Worm (Caenorhabditis elegans): ENCODE measurements around the gene sdz-37.
"Not testable (repeated sequence)": the region's sequence is repeated elsewhere in the genome, so short reads cannot be mapped to it uniquely, and the experiment has no call there.

Gene sdz-37

ce11 chrII:10464230-10464920 is at the start of gene sdz-37, which contains the start of gene ZK673.6:
TSS of gene sdz-37 (plus strand) at chrII:10464870.
TSS of gene ZK673.6 (minus strand) at chrII:10464330.
- TF ChIP-seq him-1 (tag; optimal IDR thresholded peaks at IDR 0.05) (no peak), dao-5 (tag; optimal IDR thresholded peaks at IDR 0.05) (no peak), W03F9.2 (tag; optimal IDR thresholded peaks at IDR 0.05) (no peak)

ce11 chrII:10416332-10416863 is 48.3 kb upstream of the sdz-37 start, which contains the start of gene eif-2A:
TSS of gene eif-2A (plus strand) at chrII:10416800.
- TF ChIP-seq dao-5 (tag; optimal IDR thresholded peaks at IDR 0.05) (no peak), W03F9.2 (tag; optimal IDR thresholded peaks at IDR 0.05) (peak; percentile 15)

ce11 chrII:10421941-10422340 is 42.7 kb upstream of the sdz-37 start, which contains the start of gene frpr-21:
TSS of gene frpr-21 (minus strand) at chrII:10422041.
- TF ChIP-seq dao-5 (tag; optimal IDR thresholded peaks at IDR 0.05) = no peak
- TF ChIP-seq W03F9.2 (tag; optimal IDR thresholded peaks at IDR 0.05) = no peak
- TF ChIP-seq him-1 (tag; optimal IDR thresholded peaks at IDR 0.05) = no peak

- TF ChIP-seq W03F9.2 (tag; optimal IDR thresholded peaks at IDR 0.05) = no peak
- TF ChIP-seq him-1 (tag; optimal IDR thresholded peaks at IDR 0.05) = no peak
- TF ChIP-seq dao-5 (tag; optimal IDR thresholded peaks at IDR 0.05) = no peak
Measured at ce11 chrII:10435836-10436235, 28.8 kb upstream of the sdz-37 start, which contains the start of gene cut-4. TSS of gene cut-4 (plus strand) at chrII:10436136.

ce11 chrII:10437840-10438239 is 26.8 kb upstream of the sdz-37 start:
- TF ChIP-seq him-1 (tag; optimal IDR thresholded peaks at IDR 0.05) (no peak), dao-5 (tag; optimal IDR thresholded peaks at IDR 0.05) (no peak), W03F9.2 (tag; optimal IDR thresholded peaks at IDR 0.05) (no peak)

ce11 chrII:10439976-10440375 is 24.7 kb upstream of the sdz-37 start, which contains the start of gene E04D5.4:
TSS of gene E04D5.4 (plus strand) at chrII:10440276.
- TF ChIP-seq W03F9.2 (tag; optimal IDR thresholded peaks at IDR 0.05) (no peak), dao-5 (tag; optimal IDR thresholded peaks at IDR 0.05) (no peak), him-1 (tag; optimal IDR thresholded peaks at IDR 0.05) (no peak)

- TF ChIP-seq dao-5, W03F9.2, him-1 (tag; optimal IDR thresholded peaks at IDR 0.05): not testable (repeated sequence)
Measured at ce11 chrII:10442846-10443245, 21.8 kb upstream of the sdz-37 start, which contains the start of gene ZK673.1. TSS of gene ZK673.1 (plus strand) at chrII:10443146.

ce11 chrII:10443898-10444297 is 20.8 kb upstream of the sdz-37 start:
- TF ChIP-seq him-1 (tag; optimal IDR thresholded peaks at IDR 0.05) = no peak
- no peak for TF ChIP-seq dao-5 (tag; optimal IDR thresholded peaks at IDR 0.05)
- no peak for TF ChIP-seq W03F9.2 (tag; optimal IDR thresholded peaks at IDR 0.05)

- TF ChIP-seq W03F9.2 (tag; optimal IDR thresholded peaks at IDR 0.05) (no peak), him-1 (tag; optimal IDR thresholded peaks at IDR 0.05) (no peak), dao-5 (tag; optimal IDR thresholded peaks at IDR 0.05) (no peak)
Measured at ce11 chrII:10444971-10445707, 19.5 kb upstream of the sdz-37 start.

- TF ChIP-seq him-1 (tag; optimal IDR thresholded peaks at IDR 0.05) (no peak), W03F9.2 (tag; optimal IDR thresholded peaks at IDR 0.05) (no peak), dao-5 (tag; optimal IDR thresholded peaks at IDR 0.05) (no peak)
Measured at ce11 chrII:10445738-10446137, 18.9 kb upstream of the sdz-37 start.

- TF ChIP-seq him-1 (tag; optimal IDR thresholded peaks at IDR 0.05) = no peak
- peak; percentile 13 for TF ChIP-seq W03F9.2 (tag; optimal IDR thresholded peaks at IDR 0.05)
Measured at ce11 chrII:10446300-10446699, 18.4 kb upstream of the sdz-37 start.

- no peak for TF ChIP-seq him-1 (tag; optimal IDR thresholded peaks at IDR 0.05)
- TF ChIP-seq dao-5 (tag; optimal IDR thresholded peaks at IDR 0.05) = no peak
- TF ChIP-seq W03F9.2 (tag; optimal IDR thresholded peaks at IDR 0.05) = no peak
Measured at ce11 chrII:10446814-10447213, 17.9 kb upstream of the sdz-37 start.

- no peak for TF ChIP-seq him-1 (tag; optimal IDR thresholded peaks at IDR 0.05)
- no peak for TF ChIP-seq W03F9.2 (tag; optimal IDR thresholded peaks at IDR 0.05)
- no peak for TF ChIP-seq dao-5 (tag; optimal IDR thresholded peaks at IDR 0.05)
Measured at ce11 chrII:10447348-10448316, 17.0 kb upstream of the sdz-37 start, which contains the start of gene ZK673.2. TSS of gene ZK673.2 (plus strand) at chrII:10448266.
